Worm (Caenorhabditis elegans) whole organism, L2 larva: ENCODE measurements around the gene C07H6.9.

Experiments
- sma-3 ChIP-seq: sonication (generic microtip); optimal IDR thresholded peaks from 2 replicates; lab custom pipeline; 2016; ENCODE audit warnings: missing genetic modification reagents, missing genetic modification characterization, missing compliant biosample characterization
- unc-39 ChIP-seq: fragments of 150-350 bp; optimal IDR thresholded peaks from 2 replicates; lab custom pipeline; 2014; ENCODE audit warnings: missing biosample characterization, missing genetic modification characterization

ce11 chrIII:7460018-7460417, 39.3 kb downstream of the C07H6.9 start, which contains the start of gene mls-1:
- TF ChIP-seq sma-3 (GFP tag; lab: Kevin White, UChicago) = no peak
- no peak for TF ChIP-seq unc-39 (tag; lab: Kevin White, UChicago)
